Worm (Caenorhabditis elegans) whole organism, L4 larva: ENCODE measurements around the gene F46C8.8.

Experiments
- F49E8.2 ChIP-seq: sonication (generic microtip); optimal IDR thresholded peaks from 2 replicates; lab custom pipeline; 2016; ENCODE audit warnings: missing compliant biosample characterization, mild to moderate bottlenecking, missing genetic modification characterization, borderline replicate concordance
- T20F7.1 ChIP-seq: fragments of 200-800 bp; sonication (Bioruptor generic); optimal IDR thresholded peaks from 2 replicates; lab custom pipeline; 2018; ENCODE audit warnings: mild to moderate bottlenecking, missing genetic modification characterization, missing compliant biosample characterization
- Y5F2A.4 ChIP-seq: fragments of 200-800 bp; sonication (Bioruptor generic); optimal IDR thresholded peaks from 2 replicates; lab custom pipeline; 2018; ENCODE audit warnings: mild to moderate bottlenecking, missing genetic modification characterization, missing compliant biosample characterization
- Y75B8A.6 ChIP-seq: fragments of 200-800 bp; sonication (Bioruptor generic); IDR thresholded peaks from 2 replicates; pipeline ENCODE4 v1.3.6; 2022; ENCODE audit warnings: missing genetic modification reagents, missing genetic modification characterization, missing compliant biosample characterization
- ZK337.2 ChIP-seq: fragments of 200-800 bp; sonication (Bioruptor generic); IDR thresholded peaks from 2 replicates; pipeline ENCODE4 v1.3.6; 2022; ENCODE audit warnings: missing genetic modification reagents, missing genetic modification characterization, missing compliant biosample characterization
- ZK546.5 ChIP-seq, 2 experiments: sonication (generic microtip); optimal IDR thresholded peaks; 2 replicates each; lab custom pipeline; 2017; ENCODE audit warnings: missing biosample characterization in 2 of 2, missing genetic modification characterization in 2 of 2
- aha-1 ChIP-seq: fragments of 150-350 bp; peaks from one replicate; lab custom pipeline; 2014; ENCODE audit warnings: missing biosample characterization, missing genetic modification characterization
- attf-4 ChIP-seq: sonication (generic microtip); optimal IDR thresholded peaks from 3 replicates; lab custom pipeline; 2017; ENCODE audit warnings: missing biosample characterization, missing genetic modification characterization
- ceh-20 ChIP-seq: fragments of 200-800 bp; sonication (Bioruptor generic); IDR thresholded peaks from 2 replicates; pipeline ENCODE4 v1.3.6; 2022; ENCODE audit warnings: missing genetic modification reagents, missing genetic modification characterization, missing compliant biosample characterization
- ceh-28 ChIP-seq: fragments of 150-350 bp; optimal IDR thresholded peaks from 2 replicates; lab custom pipeline; 2014; ENCODE audit warnings: missing biosample characterization, missing genetic modification reagents, missing genetic modification characterization
- ceh-32 ChIP-seq: sonication (generic microtip); optimal IDR thresholded peaks from 2 replicates; lab custom pipeline; 2016; ENCODE audit warnings: mild to moderate bottlenecking, missing genetic modification characterization, missing compliant biosample characterization; ENCODE audit not compliant: poor library complexity
- ces-1 ChIP-seq: fragments of 150-350 bp; sonication (generic microtip); optimal IDR thresholded peaks from 4 replicates; lab custom pipeline; 2014; ENCODE audit warnings: missing biosample characterization, missing genetic modification reagents, missing genetic modification characterization
- cey-2 ChIP-seq: sonication (generic microtip); optimal IDR thresholded peaks from 3 replicates; lab custom pipeline; 2017; ENCODE audit warnings: missing genetic modification characterization, mild to moderate bottlenecking, missing compliant biosample characterization, antibody characterized with exemption, borderline replicate concordance; ENCODE audit not compliant: insufficient read depth
- ctbp-1 ChIP-seq: fragments of 200-800 bp; sonication (Bioruptor generic); IDR thresholded peaks from 2 replicates; pipeline ENCODE4 v1.3.6; 2022; ENCODE audit warnings: missing genetic modification reagents, missing genetic modification characterization, missing compliant biosample characterization
- daf-19 ChIP-seq: fragments of 200-800 bp; sonication (Bioruptor generic); conservative IDR thresholded peaks from 2 replicates; pipeline ENCODE4 v1.3.6; 2022; ENCODE audit warnings: missing genetic modification characterization, missing compliant biosample characterization
- daf-8 ChIP-seq: fragments of 200-800 bp; sonication (Bioruptor generic); IDR thresholded peaks from 2 replicates; pipeline ENCODE4 v1.3.6; 2022; ENCODE audit warnings: missing genetic modification characterization, missing compliant biosample characterization
- dmd-6 ChIP-seq: fragments of 200-800 bp; sonication (Bioruptor generic); IDR thresholded peaks from 2 replicates; pipeline ENCODE4 v1.3.6; 2022; ENCODE audit warnings: missing genetic modification reagents, missing genetic modification characterization, missing compliant biosample characterization
- dpl-1 ChIP-seq: fragments of 150-350 bp; optimal IDR thresholded peaks from 2 replicates; lab custom pipeline; 2014; ENCODE audit warnings: missing biosample characterization, missing genetic modification reagents, missing genetic modification characterization
- duxl-1 ChIP-seq: sonication (generic microtip); optimal IDR thresholded peaks from 2 replicates; lab custom pipeline; 2016; ENCODE audit warnings: mild to moderate bottlenecking, missing genetic modification characterization, moderate library complexity, missing compliant biosample characterization; ENCODE audit not compliant: poor library complexity
- dve-1 ChIP-seq: sonication (generic microtip); optimal IDR thresholded peaks from 2 replicates; lab custom pipeline; 2017; ENCODE audit warnings: antibody characterized with exemption, mild to moderate bottlenecking, missing genetic modification characterization, missing compliant biosample characterization; ENCODE audit not compliant: insufficient read depth
- egl-43 ChIP-seq: fragments of 200-800 bp; sonication (Bioruptor generic); IDR thresholded peaks from 2 replicates; pipeline ENCODE4 v1.3.6; 2022; ENCODE audit warnings: missing genetic modification reagents, missing genetic modification characterization, missing compliant biosample characterization
- fos-1 ChIP-seq: fragments of 150-350 bp; optimal IDR thresholded peaks from 2 replicates; lab custom pipeline; 2014; ENCODE audit warnings: missing biosample characterization, missing genetic modification characterization
- hif-1 ChIP-seq, 2 experiments: sonication (generic microtip); optimal IDR thresholded peaks; 2 replicates each; lab custom pipeline; 2016 to 2017; ENCODE audit warnings: missing compliant biosample characterization in 2 of 2, missing genetic modification characterization in 2 of 2, missing genetic modification reagents in 2 of 2, missing genotype in 2 of 2, mild to moderate bottlenecking in 1 of 2
- hlh-11 ChIP-seq: fragments of 200-800 bp; sonication (Bioruptor generic); optimal IDR thresholded peaks from 2 replicates; lab custom pipeline; 2018; ENCODE audit warnings: mild to moderate bottlenecking, missing genetic modification characterization, missing compliant biosample characterization
- hlh-30 ChIP-seq: sonication (generic microtip); optimal IDR thresholded peaks from 2 replicates; lab custom pipeline; 2017; ENCODE audit warnings: antibody characterized with exemption, mild to moderate bottlenecking, missing genetic modification characterization, missing compliant biosample characterization; ENCODE audit not compliant: insufficient read depth
- jun-1 ChIP-seq: fragments of 150-350 bp; optimal IDR thresholded peaks from 2 replicates; lab custom pipeline; 2014; ENCODE audit warnings: missing biosample characterization, missing genetic modification reagents, missing genetic modification characterization
- lin-15B ChIP-seq: fragments of 150-350 bp; sonication (generic microtip); optimal IDR thresholded peaks from 3 replicates; lab custom pipeline; 2014; ENCODE audit warnings: missing biosample characterization, missing genetic modification characterization
- lin-38 ChIP-seq: fragments of 200-800 bp; sonication (Bioruptor generic); IDR thresholded peaks from 2 replicates; pipeline ENCODE4 v1.3.6; 2022; ENCODE audit warnings: missing genetic modification reagents, missing genetic modification characterization, missing compliant biosample characterization
- lir-3 ChIP-seq: sonication (generic microtip); optimal IDR thresholded peaks from 2 replicates; lab custom pipeline; 2016; ENCODE audit warnings: mild to moderate bottlenecking, missing genetic modification characterization, missing compliant biosample characterization
- lsy-2 ChIP-seq, 2 experiments: fragments of 150-350 bp in 1 of 2; sonication (generic microtip) in 1 of 2; optimal IDR thresholded peaks; 2 replicates each; lab custom pipeline; 2014 to 2017; ENCODE audit warnings: missing biosample characterization in 2 of 2, missing genetic modification characterization in 2 of 2
- mdt-29 ChIP-seq: fragments of 200-800 bp; sonication (Bioruptor generic); IDR thresholded peaks from 2 replicates; pipeline ENCODE4 v1.3.6; 2022; ENCODE audit warnings: missing genetic modification reagents, missing genetic modification characterization, missing compliant biosample characterization
- mep-1 ChIP-seq: fragments of 150-350 bp; sonication (generic microtip); optimal IDR thresholded peaks from 3 replicates; lab custom pipeline; 2014; ENCODE audit warnings: missing biosample characterization, missing genetic modification characterization
- mes-2 ChIP-seq: sonication (generic microtip); optimal IDR thresholded peaks from 2 replicates; lab custom pipeline; 2016; ENCODE audit warnings: missing genotype, mild to moderate bottlenecking, missing genetic modification characterization, missing compliant biosample characterization; ENCODE audit not compliant: poor library complexity, severe bottlenecking
- mxl-3 ChIP-seq: fragments of 200-800 bp; sonication (Bioruptor generic); optimal IDR thresholded peaks from 2 replicates; lab custom pipeline; 2018; ENCODE audit warnings: mild to moderate bottlenecking, missing genetic modification characterization, missing compliant biosample characterization
- nhr-10 ChIP-seq: fragments of 150-350 bp; optimal IDR thresholded peaks from 2 replicates; lab custom pipeline; 2014; ENCODE audit warnings: missing biosample characterization, missing genetic modification characterization
- nhr-28 ChIP-seq: fragments of 150-350 bp; optimal IDR thresholded peaks from 2 replicates; lab custom pipeline; 2014; ENCODE audit warnings: missing biosample characterization, missing genetic modification characterization
- nhr-48 ChIP-seq: sonication (generic microtip); optimal IDR thresholded peaks from 2 replicates; lab custom pipeline; 2016; ENCODE audit warnings: mild to moderate bottlenecking, missing genetic modification characterization, missing compliant biosample characterization
- nhr-6 ChIP-seq: fragments of 150-350 bp; optimal IDR thresholded peaks from 2 replicates; lab custom pipeline; 2014; ENCODE audit warnings: missing biosample characterization, missing genetic modification characterization
- nhr-77 ChIP-seq: fragments of 150-350 bp; optimal IDR thresholded peaks from 2 replicates; lab custom pipeline; 2014; ENCODE audit warnings: missing biosample characterization, missing genetic modification characterization
- php-3 ChIP-seq: fragments of 200-800 bp; sonication (Bioruptor generic); IDR thresholded peaks from 2 replicates; pipeline ENCODE4 v1.3.6; 2022; ENCODE audit warnings: missing genetic modification reagents, missing genetic modification characterization, missing compliant biosample characterization
- rbr-2 ChIP-seq: sonication (generic microtip); optimal IDR thresholded peaks from 2 replicates; lab custom pipeline; 2016; ENCODE audit warnings: missing genotype, missing genetic modification characterization, missing compliant biosample characterization
- snpc-1.2 ChIP-seq: fragments of 200-800 bp; sonication (Bioruptor generic); IDR thresholded peaks from 2 replicates; pipeline ENCODE4 v1.3.6; 2022; ENCODE audit warnings: missing genetic modification reagents, missing genetic modification characterization, missing compliant biosample characterization
- unc-130 ChIP-seq: sonication (generic microtip); optimal IDR thresholded peaks from 2 replicates; lab custom pipeline; 2016; ENCODE audit warnings: missing genetic modification reagents, missing genetic modification characterization, missing compliant biosample characterization
- unc-39 ChIP-seq: sonication (generic microtip); optimal IDR thresholded peaks from 2 replicates; lab custom pipeline; 2017; ENCODE audit warnings: missing biosample characterization, missing genetic modification characterization
- vab-7 ChIP-seq: fragments of 200-800 bp; sonication (Bioruptor generic); IDR thresholded peaks from 2 replicates; pipeline ENCODE4 v1.3.6; 2022; ENCODE audit warnings: missing genetic modification reagents, missing genetic modification characterization, missing compliant biosample characterization
- zfp-2 ChIP-seq: sonication (generic microtip); optimal IDR thresholded peaks from 2 replicates; lab custom pipeline; 2016; ENCODE audit warnings: mild to moderate bottlenecking, missing genetic modification characterization, missing compliant biosample characterization

The F46C8.8 gene

ce11 chrX:7572057-7572456 is 17.8 kb upstream of the F46C8.8 start, which contains the start of gene pcyt-1:
TSS of gene pcyt-1 (plus strand) at chrX:7572357.
- TF ChIP-seq Y75B8A.6 (GFP tag; lab: Robert Waterston, UW) (no peak), attf-4 (tag; lab: Kevin White, UChicago) (no peak), hlh-11 (no peak), zfp-2 (tag; lab: Kevin White, UChicago) (no peak), nhr-6 (tag; lab: Kevin White, UChicago) (no peak), lsy-2 (tag; optimal IDR thresholded peaks at IDR 0.05; lab: Kevin White, UChicago) (no peak), fos-1 (tag; lab: Kevin White, UChicago) (no peak), nhr-10 (tag; lab: Kevin White, UChicago) (no peak), vab-7 (GFP tag; lab: Robert Waterston, UW) (no peak), mxl-3 (GFP tag; lab: Kevin White, UChicago) (no peak), daf-8 (GFP tag; lab: Robert Waterston, UW) (no peak), T20F7.1 (no peak), nhr-28 (no peak)
- TF ChIP-seq, all 104 proteins: peak for 0

ce11 chrX:7569685-7570518 is 15.7 kb upstream of the F46C8.8 start, which contains the start of gene apy-1:
TSS of gene apy-1 (minus strand) at chrX:7569722.
- TF ChIP-seq hif-1 (tag; optimal IDR thresholded peaks at IDR 0.05; lab: Kevin White, UChicago), result peak in 1 of 2 experiments; percentile 35
- TF ChIP-seq mdt-29, result no peak
- TF ChIP-seq Y75B8A.6 (GFP tag; lab: Robert Waterston, UW), result no peak
- no peak for TF ChIP-seq daf-19 (GFP tag; lab: Robert Waterston, UW)
- no peak for TF ChIP-seq ctbp-1 (GFP tag; lab: Robert Waterston, UW)
- TF ChIP-seq hlh-11, result peak; percentile 59
- TF ChIP-seq unc-130, result peak; percentile 2
- TF ChIP-seq snpc-1.2 (GFP tag; lab: Robert Waterston, UW), result no peak
- peak; percentile 35 for TF ChIP-seq duxl-1
- TF ChIP-seq ZK546.5 (tag; optimal IDR thresholded peaks at IDR 0.05; lab: Kevin White, UChicago), result no peak
- TF ChIP-seq nhr-77 (tag; lab: Kevin White, UChicago), result peak; percentile 13
- TF ChIP-seq F49E8.2 (tag; lab: Kevin White, UChicago), result no peak
- TF ChIP-seq jun-1 (tag; lab: Kevin White, UChicago), result no peak
- peak; percentile 17 for TF ChIP-seq hlh-30 (tag; lab: Kevin White, UChicago)
- peak; percentile 82 for TF ChIP-seq aha-1 (tag; lab: Kevin White, UChicago)
- no peak for TF ChIP-seq unc-39 (tag; lab: Kevin White, UChicago)
- peak; percentile 41; the same call in 1 of the 2 replicates for TF ChIP-seq dmd-6
- TF ChIP-seq Y5F2A.4 (GFP tag; lab: Kevin White, UChicago), result no peak
- no peak for TF ChIP-seq mxl-3 (GFP tag; lab: Kevin White, UChicago)
- TF ChIP-seq lin-15B (tag; lab: Kevin White, UChicago), result no peak
- no peak for TF ChIP-seq lir-3
- no peak for TF ChIP-seq cey-2 (tag; lab: Kevin White, UChicago)
- no peak for TF ChIP-seq ceh-32 (tag; lab: Kevin White, UChicago)
- peak; percentile 36 for TF ChIP-seq rbr-2 (tag; lab: Kevin White, UChicago)
- TF ChIP-seq ces-1 (GFP tag; lab: Kevin White, UChicago), result peak; percentile 4
- TF ChIP-seq dve-1 (tag; lab: Kevin White, UChicago), result peak; percentile 16
- 0 out of 2 replicates have a peak, but pooled peaks have one; percentile 43 for TF ChIP-seq ceh-20 (GFP tag; lab: Robert Waterston, UW)
- no peak for TF ChIP-seq lin-38
- peak; percentile 56; the same call in 1 of the 2 replicates for TF ChIP-seq ZK337.2 (GFP tag; lab: Robert Waterston, UW)
- peak; percentile 40 for TF ChIP-seq dpl-1 (GFP tag; lab: Kevin White, UChicago)
- peak; percentile 64 for TF ChIP-seq mep-1 (tag; lab: Kevin White, UChicago)
- peak; percentile 1 for TF ChIP-seq nhr-48 (tag; lab: Kevin White, UChicago)
- peak; percentile 94 for TF ChIP-seq mes-2 (tag; lab: Kevin White, UChicago)
- peak; percentile 100 for TF ChIP-seq nhr-28
- 0 out of 2 replicates have a peak, but pooled peaks have one; percentile 31 for TF ChIP-seq php-3
- peak; percentile 2 to 67 for TF ChIP-seq lsy-2 (tag; optimal IDR thresholded peaks at IDR 0.05; lab: Kevin White, UChicago)
- no peak for TF ChIP-seq egl-43 (GFP tag; lab: Robert Waterston, UW)
- TF ChIP-seq ceh-28 (tag; lab: Kevin White, UChicago), result peak; percentile 26
